Fruit fly (Drosophila melanogaster) whole organism, prepupa: Measurements from ENCODE around the gene CG31463.

Source experiments
- CG11762 ChIP-seq: fragments of 200-800 bp; sonication (Bioruptor generic); optimal IDR thresholded peaks from 3 replicates; lab custom pipeline; 2016; ENCODE audit warnings: missing biosample characterization, missing genetic modification characterization; ENCODE audit not compliant: insufficient read depth
- CG32006 ChIP-seq: fragments of 200-800 bp; sonication (Bioruptor generic); optimal IDR thresholded peaks from 3 replicates; lab custom pipeline; 2017; ENCODE audit warnings: missing biosample characterization, mild to moderate bottlenecking, missing genetic modification characterization
- Smox ChIP-seq: fragments of 200-800 bp; sonication (Bioruptor generic); optimal IDR thresholded peaks from 3 replicates; lab custom pipeline; 2016; ENCODE audit warnings: missing biosample characterization, missing genetic modification characterization
- Sox102F ChIP-seq: fragments of 200-800 bp; sonication (Bioruptor generic); optimal IDR thresholded peaks from 2 replicates; lab custom pipeline; 2016; ENCODE audit warnings: missing biosample characterization, mild to moderate bottlenecking, missing genetic modification characterization
- Sox14 ChIP-seq: fragments of 200-800 bp; sonication (Bioruptor generic); optimal IDR thresholded peaks from 3 replicates; lab custom pipeline; 2016; ENCODE audit warnings: missing biosample characterization, missing genetic modification characterization
- fd59A ChIP-seq: fragments of 200-800 bp; sonication (Bioruptor generic); optimal IDR thresholded peaks from 2 replicates; lab custom pipeline; 2017; ENCODE audit warnings: missing biosample characterization, mild to moderate bottlenecking, missing genetic modification characterization, missing genetic modification reagents
- fkh ChIP-seq: fragments of 200-800 bp; sonication (Bioruptor generic); optimal IDR thresholded peaks from 3 replicates; lab custom pipeline; 2017; ENCODE audit warnings: missing biosample characterization, mild to moderate bottlenecking, missing genetic modification characterization, moderate library complexity

- TF ChIP-seq CG32006 (GFP tag; lab: Kevin White, UChicago) (no peak), CG11762 (GFP tag; lab: Kevin White, UChicago) (no peak), Sox102F (GFP tag; lab: Kevin White, UChicago) (no peak), Sox14 (GFP tag; lab: Kevin White, UChicago) (no peak), Smox (no peak), fd59A (GFP tag; lab: Kevin White, UChicago) (no peak), fkh (no peak)
These were observed at the start of gene CG31463 for dm6 chr3R:8292034-8292433.
